Fruit fly (Drosophila melanogaster) whole organism, embryonic: ENCODE data around the gene Ced-12.
A peak's percentile ranks its signal among the peaks of the same experiment; 100 is the strongest.

ENCODE experiments used
- Bgb ChIP-seq: fragments of 200-800 bp; sonication (Bioruptor generic); IDR thresholded peaks from 2 replicates; pipeline ENCODE4 v1.3.6; 2022; ENCODE audit warnings: missing biosample characterization, missing genetic modification characterization; ENCODE audit not compliant: partially characterized antibody
- BtbVII ChIP-seq: fragments of 200-800 bp; sonication (Bioruptor generic); optimal IDR thresholded peaks from 3 replicates; lab custom pipeline; 2017; ENCODE audit warnings: missing biosample characterization, mild to moderate bottlenecking, missing genetic modification characterization
- Bteb2 ChIP-seq: fragments of 200-800 bp; sonication (Bioruptor generic); optimal IDR thresholded peaks from 2 replicates; lab custom pipeline; 2016; ENCODE audit warnings: missing biosample characterization, missing genetic modification characterization
- CG11696 ChIP-seq: fragments of 200-800 bp; sonication (Bioruptor generic); IDR thresholded peaks from 2 replicates; pipeline ENCODE4 v1.3.6; 2022; ENCODE audit warnings: missing biosample characterization, missing genetic modification characterization
- CG11723 ChIP-seq: fragments of 200-800 bp; sonication (Bioruptor generic); optimal IDR thresholded peaks from 2 replicates; lab custom pipeline; 2017; ENCODE audit warnings: missing biosample characterization, mild to moderate bottlenecking, missing genetic modification characterization
- CG12104 ChIP-seq: fragments of 200-800 bp; sonication (Bioruptor generic); optimal IDR thresholded peaks from 3 replicates; lab custom pipeline; 2016; ENCODE audit warnings: missing biosample characterization, missing genetic modification characterization
- CG12659 ChIP-seq: fragments of 200-800 bp; sonication (Bioruptor generic); optimal IDR thresholded peaks from 3 replicates; lab custom pipeline; 2017; ENCODE audit warnings: mild to moderate bottlenecking, missing biosample characterization, missing genetic modification reagents, missing genetic modification characterization
- CG14014 ChIP-seq: fragments of 200-800 bp; sonication (Bioruptor generic); IDR thresholded peaks from 2 replicates; pipeline ENCODE4 v1.3.6; 2022; ENCODE audit warnings: missing biosample characterization, missing genetic modification characterization
- CG17328 ChIP-seq: fragments of 200-800 bp; sonication (Bioruptor generic); IDR thresholded peaks from 2 replicates; pipeline ENCODE4 v1.3.6; 2022; ENCODE audit warnings: missing biosample characterization, missing genetic modification characterization
- CG18764 ChIP-seq: fragments of 200-800 bp; sonication (Bioruptor generic); optimal IDR thresholded peaks from 3 replicates; lab custom pipeline; 2016; ENCODE audit warnings: missing biosample characterization, missing genetic modification characterization
- CG30403 ChIP-seq: fragments of 200-800 bp; sonication (Bioruptor generic); optimal IDR thresholded peaks from 3 replicates; lab custom pipeline; 2016; ENCODE audit warnings: missing biosample characterization, missing genetic modification characterization
- CG3163 ChIP-seq: fragments of 200-800 bp; sonication (Bioruptor generic); optimal IDR thresholded peaks from 3 replicates; lab custom pipeline; 2016; ENCODE audit warnings: missing biosample characterization, missing genetic modification characterization
- CG43689 ChIP-seq: fragments of 200-800 bp; sonication (Bioruptor generic); IDR thresholded peaks from 2 replicates; pipeline ENCODE4 v1.3.6; 2022; ENCODE audit warnings: missing biosample characterization, missing genetic modification characterization
- CG5180 ChIP-seq: fragments of 200-800 bp; sonication (Bioruptor generic); optimal IDR thresholded peaks from 3 replicates; lab custom pipeline; 2017; ENCODE audit warnings: missing biosample characterization, missing genetic modification characterization, mild to moderate bottlenecking, moderate library complexity, missing genetic modification reagents
- CG5953 ChIP-seq: fragments of 200-800 bp; sonication (Bioruptor generic); IDR thresholded peaks from 2 replicates; pipeline ENCODE4 v1.3.6; 2022; ENCODE audit warnings: missing biosample characterization, missing genetic modification characterization
- CG6654 ChIP-seq: fragments of 200-800 bp; sonication (Bioruptor generic); optimal IDR thresholded peaks from 2 replicates; lab custom pipeline; 2017; ENCODE audit warnings: missing biosample characterization, mild to moderate bottlenecking, missing genetic modification characterization
- CG6791 ChIP-seq: fragments of 200-800 bp; sonication (Bioruptor generic); IDR thresholded peaks from 3 replicates; pipeline ENCODE4 v1.3.6; 2022; ENCODE audit warnings: missing biosample characterization, missing genetic modification characterization; ENCODE audit not compliant: partially characterized antibody
- Doc2 ChIP-seq: fragments of 200-800 bp; sonication (Bioruptor generic); IDR thresholded peaks from 2 replicates; pipeline ENCODE4 v1.3.6; 2022; ENCODE audit warnings: missing biosample characterization, missing genetic modification characterization
- Hand ChIP-seq: fragments of 200-800 bp; sonication (Bioruptor generic); optimal IDR thresholded peaks from 2 replicates; lab custom pipeline; 2017; ENCODE audit warnings: mild to moderate bottlenecking, missing biosample characterization, missing genetic modification reagents, missing genetic modification characterization
- Hmx ChIP-seq: fragments of 200-800 bp; sonication (Bioruptor generic); optimal IDR thresholded peaks from 2 replicates; lab custom pipeline; 2016; ENCODE audit warnings: missing biosample characterization, missing genetic modification characterization
- Hsf ChIP-seq: fragments of 200-800 bp; sonication (Bioruptor generic); optimal IDR thresholded peaks from 3 replicates; lab custom pipeline; 2016; ENCODE audit warnings: missing biosample characterization, missing genetic modification characterization
- Lim3 ChIP-seq: fragments of 200-800 bp; sonication (Bioruptor generic); IDR thresholded peaks from 2 replicates; pipeline ENCODE4 v1.3.6; 2022; ENCODE audit warnings: missing biosample characterization, missing genetic modification characterization
- MTF-1 ChIP-seq: fragments of 200-800 bp; sonication (Bioruptor generic); optimal IDR thresholded peaks from 2 replicates; lab custom pipeline; 2018; ENCODE audit warnings: missing biosample characterization, mild to moderate bottlenecking, missing genetic modification characterization, borderline replicate concordance
- Meics ChIP-seq: fragments of 200-800 bp; sonication (Bioruptor generic); optimal IDR thresholded peaks from 2 replicates; lab custom pipeline; 2017; ENCODE audit warnings: missing biosample characterization, mild to moderate bottlenecking, missing genetic modification characterization
- Nf-YA ChIP-seq: fragments of 200-800 bp; sonication (Bioruptor generic); IDR thresholded peaks from 2 replicates; pipeline ENCODE4 v1.3.6; 2022; ENCODE audit warnings: missing biosample characterization, missing genetic modification characterization
- Oli ChIP-seq: fragments of 200-800 bp; sonication (Bioruptor generic); optimal IDR thresholded peaks from 2 replicates; lab custom pipeline; 2018; ENCODE audit warnings: missing biosample characterization, mild to moderate bottlenecking, missing genetic modification characterization, moderate library complexity
- Scr ChIP-seq: fragments of 200-800 bp; sonication (Bioruptor generic); IDR thresholded peaks from 2 replicates; pipeline ENCODE4 v1.3.6; 2022; ENCODE audit warnings: missing biosample characterization, missing genetic modification characterization; ENCODE audit not compliant: partially characterized antibody
- Side ChIP-seq: fragments of 200-800 bp; sonication (Bioruptor generic); optimal IDR thresholded peaks from 2 replicates; lab custom pipeline; 2016; ENCODE audit warnings: missing biosample characterization, missing genetic modification characterization
- Sox100B ChIP-seq: fragments of 200-800 bp; sonication (Bioruptor generic); optimal IDR thresholded peaks from 3 replicates; lab custom pipeline; 2018; ENCODE audit warnings: missing biosample characterization, mild to moderate bottlenecking, missing genetic modification characterization
- Xrp1 ChIP-seq: fragments of 200-800 bp; sonication (Bioruptor generic); IDR thresholded peaks from 2 replicates; pipeline ENCODE4 v1.3.6; 2022; ENCODE audit warnings: missing biosample characterization, missing genetic modification characterization
- aop ChIP-seq: fragments of 200-800 bp; sonication (Bioruptor generic); IDR thresholded peaks from 2 replicates; pipeline ENCODE4 v1.3.6; 2022; ENCODE audit warnings: missing biosample characterization, missing genetic modification characterization
- btn ChIP-seq: fragments of 200-800 bp; sonication (Bioruptor generic); optimal IDR thresholded peaks from 2 replicates; lab custom pipeline; 2016; ENCODE audit warnings: missing biosample characterization, missing genetic modification characterization
- dmrt11E ChIP-seq: fragments of 200-800 bp; sonication (Bioruptor generic); optimal IDR thresholded peaks from 3 replicates; lab custom pipeline; 2018; ENCODE audit warnings: missing biosample characterization, mild to moderate bottlenecking, missing genetic modification characterization, moderate library complexity
- eve ChIP-seq, 2 experiments: fragments of >200 bp; optimal IDR thresholded peaks; 2 replicates each; lab custom pipeline; 2017; ENCODE audit warnings: missing biosample characterization in 2 of 2, missing genetic modification characterization in 2 of 2
- gem ChIP-seq: fragments of 200-800 bp; sonication (Bioruptor generic); optimal IDR thresholded peaks from 2 replicates; lab custom pipeline; 2019; ENCODE audit warnings: missing biosample characterization, mild to moderate bottlenecking, missing genetic modification characterization, moderate library complexity
- gt ChIP-seq: fragments of 200-800 bp; sonication (Bioruptor generic); IDR thresholded peaks from 2 replicates; pipeline ENCODE4 v1.3.6; 2022; ENCODE audit warnings: missing biosample characterization, missing genetic modification characterization
- jumu ChIP-seq: fragments of 200-800 bp; sonication (Bioruptor generic); optimal IDR thresholded peaks from 3 replicates; lab custom pipeline; 2016; ENCODE audit warnings: missing biosample characterization, missing genetic modification characterization
- kay ChIP-seq: fragments of 200-800 bp; sonication (Bioruptor generic); optimal IDR thresholded peaks from 2 replicates; lab custom pipeline; 2016; ENCODE audit warnings: missing biosample characterization, missing genetic modification characterization
- knrl ChIP-seq: fragments of 200-800 bp; sonication (Bioruptor generic); IDR thresholded peaks from 3 replicates; pipeline ENCODE4 v1.3.6; 2022; ENCODE audit warnings: missing biosample characterization, missing genetic modification characterization; ENCODE audit not compliant: partially characterized antibody
- lmd ChIP-seq: fragments of 200-800 bp; sonication (Bioruptor generic); IDR thresholded peaks from 2 replicates; pipeline ENCODE4 v1.3.6; 2022; ENCODE audit warnings: missing biosample characterization, missing genetic modification characterization
- oc ChIP-seq: fragments of 200-800 bp; sonication (Bioruptor generic); optimal IDR thresholded peaks from 2 replicates; lab custom pipeline; 2018; ENCODE audit warnings: missing biosample characterization, mild to moderate bottlenecking, missing genetic modification characterization, moderate library complexity
- pnt ChIP-seq: fragments of 200-800 bp; sonication (Bioruptor generic); optimal IDR thresholded peaks from 3 replicates; lab custom pipeline; 2016; ENCODE audit warnings: missing biosample characterization, missing genetic modification characterization
- prd ChIP-seq, 3 experiments: fragments of >200 bp in 2 of 3; fragments of 200-800 bp in 1 of 3; sonication (Bioruptor generic) in 1 of 3; optimal IDR thresholded peaks in 2 of 3; IDR thresholded peaks in 1 of 3; 2 replicates in 2 of 3; 3 replicates in 1 of 3; pipeline versions ENCODE4 v1.3.6 to Lab custom; 2017 to 2022; ENCODE audit warnings: missing biosample characterization in 1 of 3, missing genetic modification characterization in 1 of 3
- scrt ChIP-seq: fragments of 200-800 bp; sonication (Bioruptor generic); optimal IDR thresholded peaks from 2 replicates; lab custom pipeline; 2018; ENCODE audit warnings: missing biosample characterization, mild to moderate bottlenecking, missing genetic modification characterization, moderate library complexity
- sima ChIP-seq: fragments of 200-800 bp; sonication (Bioruptor generic); optimal IDR thresholded peaks from 2 replicates; lab custom pipeline; 2016; ENCODE audit warnings: missing biosample characterization, missing genetic modification characterization
- ssp ChIP-seq: fragments of 200-800 bp; sonication (Bioruptor generic); IDR thresholded peaks from 2 replicates; pipeline ENCODE4 v1.3.6; 2022; ENCODE audit warnings: missing biosample characterization, missing genetic modification characterization
- tgo ChIP-seq: fragments of 200-800 bp; sonication (Bioruptor generic); IDR thresholded peaks from 3 replicates; pipeline ENCODE4 v1.3.6; 2022; ENCODE audit warnings: missing biosample characterization, missing genetic modification characterization
- trh ChIP-seq: fragments of 200-800 bp; sonication (Bioruptor generic); optimal IDR thresholded peaks from 2 replicates; lab custom pipeline; 2016; ENCODE audit warnings: missing biosample characterization, missing genetic modification characterization
- vnd ChIP-seq: fragments of 200-800 bp; sonication (Bioruptor generic); IDR thresholded peaks from 3 replicates; pipeline ENCODE4 v1.3.6; 2022; ENCODE audit warnings: missing biosample characterization, missing genetic modification characterization; ENCODE audit not compliant: partially characterized antibody
- wdn ChIP-seq: fragments of 200-800 bp; sonication (Bioruptor generic); IDR thresholded peaks from 2 replicates; pipeline ENCODE4 v1.3.6; 2022; ENCODE audit warnings: missing biosample characterization, missing genetic modification characterization

The Ced-12 gene

dm6 chr2L:12075850-12076249, 21.8 kb upstream of the Ced-12 start, which contains the start of gene CG14947 (continued):
- no peak for TF ChIP-seq lmd (GFP tag; lab: Robert Waterston, UW)
- TF ChIP-seq CG14014 (GFP tag; lab: Robert Waterston, UW): no peak
- TF ChIP-seq Oli: no peak
- no peak for TF ChIP-seq aop (GFP tag; lab: Robert Waterston, UW)
- TF ChIP-seq Doc2 (GFP tag; lab: Robert Waterston, UW): no peak
- no peak for TF ChIP-seq vnd (GFP tag; lab: Robert Waterston, UW)
- TF ChIP-seq CG5180: no peak
- TF ChIP-seq scrt (GFP tag; lab: Kevin White, UChicago): no peak
- no peak for TF ChIP-seq trh
- no peak for TF ChIP-seq Lim3 (GFP tag; lab: Robert Waterston, UW)
- TF ChIP-seq Bteb2 (GFP tag; lab: Kevin White, UChicago): no peak
- no peak for TF ChIP-seq knrl (GFP tag; lab: Robert Waterston, UW)
- no peak for TF ChIP-seq CG11723
- no peak for TF ChIP-seq oc
- TF ChIP-seq CG12104: no peak
- TF ChIP-seq gt (GFP tag; lab: Robert Waterston, UW): no peak
- TF ChIP-seq Hand (GFP tag; lab: Kevin White, UChicago): no peak
- no peak for TF ChIP-seq BtbVII
- TF ChIP-seq Hsf: no peak
- no peak for TF ChIP-seq CG43689 (GFP tag; lab: Robert Waterston, UW)
- no peak for TF ChIP-seq Meics
- TF ChIP-seq gem (tag; lab: Kevin White, UChicago): peak; percentile 27
- TF ChIP-seq Scr: no peak
- TF ChIP-seq Side (GFP tag; lab: Kevin White, UChicago): no peak
- TF ChIP-seq wdn (GFP tag; lab: Robert Waterston, UW): no peak
- TF ChIP-seq CG5953 (GFP tag; lab: Robert Waterston, UW): no peak
- 0 out of 2 replicates have a peak, but pooled peaks have one; percentile 25 for TF ChIP-seq Nf-YA
- TF ChIP-seq Hmx (GFP tag; lab: Kevin White, UChicago): no peak
- TF ChIP-seq jumu: no peak
- TF ChIP-seq dmrt11E: no peak
- no peak for TF ChIP-seq Bgb
- no peak for TF ChIP-seq CG6654
- TF ChIP-seq eve (GFP tag; optimal IDR thresholded peaks at IDR 0.05; lab: Kevin White, UChicago): no peak
- TF ChIP-seq kay: no peak
- no peak for TF ChIP-seq sima (GFP tag; lab: Kevin White, UChicago)
- no peak for TF ChIP-seq pnt (GFP tag; lab: Kevin White, UChicago)
- peak; percentile 17 for TF ChIP-seq MTF-1 (GFP tag; lab: Kevin White, UChicago)
- no peak for TF ChIP-seq CG30403 (GFP tag; lab: Kevin White, UChicago)
- no peak for TF ChIP-seq prd (optimal IDR thresholded peaks at IDR 0.05; lab: Kevin White, UChicago)
- peak; percentile 63; the same call in 1 of the 3 replicates for TF ChIP-seq prd (GFP tag; IDR thresholded peaks at IDR 0.05; lab: Robert Waterston, UW)
- no peak for TF ChIP-seq CG6791 (GFP tag; lab: Robert Waterston, UW)
- no peak for TF ChIP-seq ssp (GFP tag; lab: Robert Waterston, UW)
- TF ChIP-seq Sox100B: no peak
- 0 out of 3 replicates have a peak, but pooled peaks have one; percentile 14 for TF ChIP-seq tgo (GFP tag; lab: Robert Waterston, UW)
- no peak for TF ChIP-seq CG11696
- 0 out of 2 replicates have a peak, but pooled peaks have one; percentile 31 for TF ChIP-seq Xrp1 (GFP tag; lab: Robert Waterston, UW)
- TF ChIP-seq btn (GFP tag; lab: Kevin White, UChicago): no peak
- no peak for TF ChIP-seq CG18764 (GFP tag; lab: Kevin White, UChicago)
- no peak for TF ChIP-seq CG12659 (GFP tag; lab: Kevin White, UChicago)
- no peak for TF ChIP-seq CG3163 (GFP tag; lab: Kevin White, UChicago)
- TF ChIP-seq CG17328 (GFP tag; lab: Robert Waterston, UW): no peak
